Fruit fly (Drosophila melanogaster) whole organism, embryonic: Measurements from ENCODE around the gene Klp67A.
A peak's percentile ranks its signal among the peaks of the same experiment; 100 is the strongest.

Source experiments
- Awh ChIP-seq: fragments of 200-800 bp; sonication (Bioruptor generic); IDR thresholded peaks from 2 replicates; pipeline ENCODE4, ENCODE4 v1.3.6; 2022; ENCODE audit warnings: missing biosample characterization, missing genetic modification characterization
- Bgb ChIP-seq: fragments of 200-800 bp; sonication (Bioruptor generic); IDR thresholded peaks from 2 replicates; pipeline ENCODE4 v1.3.6; 2022; ENCODE audit warnings: missing biosample characterization, missing genetic modification characterization; ENCODE audit not compliant: partially characterized antibody
- CG10147 ChIP-seq: fragments of 200-800 bp; sonication (Bioruptor generic); optimal IDR thresholded peaks from 2 replicates; lab custom pipeline; 2019; ENCODE audit warnings: missing biosample characterization, mild to moderate bottlenecking, missing genetic modification characterization, moderate library complexity
- CG12104 ChIP-seq: fragments of 200-800 bp; sonication (Bioruptor generic); optimal IDR thresholded peaks from 3 replicates; lab custom pipeline; 2016; ENCODE audit warnings: missing biosample characterization, missing genetic modification characterization
- CG12391 ChIP-seq: fragments of 200-800 bp; sonication (Bioruptor generic); optimal IDR thresholded peaks from 3 replicates; lab custom pipeline; 2018; ENCODE audit warnings: missing biosample characterization, mild to moderate bottlenecking, missing genetic modification characterization, moderate library complexity
- CG12942 ChIP-seq: fragments of 200-800 bp; sonication (Bioruptor generic); optimal IDR thresholded peaks from 3 replicates; lab custom pipeline; 2016; ENCODE audit warnings: missing biosample characterization, missing genetic modification characterization
- CG15269 ChIP-seq: fragments of 200-800 bp; sonication (Bioruptor generic); optimal IDR thresholded peaks from 2 replicates; lab custom pipeline; 2018; ENCODE audit warnings: missing biosample characterization, mild to moderate bottlenecking, missing genetic modification characterization, moderate library complexity
- CG16815 ChIP-seq: fragments of 200-800 bp; sonication (Bioruptor generic); optimal IDR thresholded peaks from 3 replicates; lab custom pipeline; 2017; ENCODE audit warnings: missing biosample characterization, mild to moderate bottlenecking, missing genetic modification characterization
- CG16863 ChIP-seq: fragments of 200-800 bp; sonication (Bioruptor generic); optimal IDR thresholded peaks from 3 replicates; lab custom pipeline; 2016; ENCODE audit warnings: missing biosample characterization, missing genetic modification characterization
- CG17802 ChIP-seq: fragments of 200-800 bp; sonication (Bioruptor generic); optimal IDR thresholded peaks from 2 replicates; lab custom pipeline; 2018; ENCODE audit warnings: missing biosample characterization, mild to moderate bottlenecking, missing genetic modification characterization, moderate library complexity
- CG18262 ChIP-seq: fragments of 200-800 bp; optimal IDR thresholded peaks from 3 replicates; lab custom pipeline; 2019; ENCODE audit warnings: missing biosample characterization, mild to moderate bottlenecking, missing genetic modification characterization, moderate library complexity
- CG18599 ChIP-seq: fragments of 200-800 bp; sonication (Bioruptor generic); optimal IDR thresholded peaks from 3 replicates; lab custom pipeline; 2017; ENCODE audit warnings: missing biosample characterization, missing genetic modification characterization, mild to moderate bottlenecking, moderate library complexity, missing genetic modification reagents
- CG2116 ChIP-seq: fragments of 200-800 bp; sonication (Bioruptor generic); optimal IDR thresholded peaks from 3 replicates; lab custom pipeline; 2018; ENCODE audit warnings: missing biosample characterization, mild to moderate bottlenecking, missing genetic modification characterization
- CG30403 ChIP-seq: fragments of 200-800 bp; sonication (Bioruptor generic); optimal IDR thresholded peaks from 3 replicates; lab custom pipeline; 2016; ENCODE audit warnings: missing biosample characterization, missing genetic modification characterization
- CG32772 ChIP-seq: fragments of 200-800 bp; sonication (Bioruptor generic); IDR thresholded peaks from 2 replicates; pipeline ENCODE4 v1.3.6; 2022; ENCODE audit warnings: missing biosample characterization, missing genetic modification characterization
- CG34376 ChIP-seq: fragments of 200-800 bp; sonication (Bioruptor generic); optimal IDR thresholded peaks from 2 replicates; lab custom pipeline; 2018; ENCODE audit warnings: missing biosample characterization, mild to moderate bottlenecking, missing genetic modification characterization
- CG4854 ChIP-seq: fragments of 200-800 bp; sonication (Bioruptor generic); optimal IDR thresholded peaks from 2 replicates; lab custom pipeline; 2016; ENCODE audit warnings: missing biosample characterization, missing genetic modification characterization, inconsistent platforms
- CG7556 ChIP-seq: fragments of 200-800 bp; sonication (Bioruptor generic); optimal IDR thresholded peaks from 2 replicates; lab custom pipeline; 2017; ENCODE audit warnings: missing biosample characterization, mild to moderate bottlenecking, missing genetic modification characterization
- CG7786 ChIP-seq: fragments of 200-800 bp; sonication (Bioruptor generic); optimal IDR thresholded peaks from 2 replicates; lab custom pipeline; 2016; ENCODE audit warnings: missing biosample characterization, missing genetic modification characterization
- CG7839 ChIP-seq: fragments of 200-800 bp; sonication (Bioruptor generic); optimal IDR thresholded peaks from 3 replicates; lab custom pipeline; 2018; ENCODE audit warnings: missing biosample characterization, mild to moderate bottlenecking, missing genetic modification characterization, moderate library complexity
- CG7987 ChIP-seq: fragments of 200-800 bp; sonication (Bioruptor generic); optimal IDR thresholded peaks from 2 replicates; lab custom pipeline; 2018; ENCODE audit warnings: missing biosample characterization, mild to moderate bottlenecking, missing genetic modification characterization, moderate library complexity
- CG8359 ChIP-seq: fragments of 200-800 bp; sonication (Bioruptor generic); optimal IDR thresholded peaks from 2 replicates; lab custom pipeline; 2017; ENCODE audit warnings: missing biosample characterization, mild to moderate bottlenecking, missing genetic modification characterization, borderline replicate concordance
- CG8765 ChIP-seq: fragments of 200-800 bp; sonication (Bioruptor generic); IDR thresholded peaks from 2 replicates; pipeline ENCODE4 v1.3.6; 2022; ENCODE audit warnings: missing biosample characterization, missing genetic modification characterization
- CG9876 ChIP-seq: fragments of 200-800 bp; sonication (Bioruptor generic); optimal IDR thresholded peaks from 2 replicates; lab custom pipeline; 2016; ENCODE audit warnings: missing biosample characterization, missing genetic modification characterization
- Dbx ChIP-seq: fragments of 200-800 bp; sonication (Bioruptor generic); IDR thresholded peaks from 3 replicates; pipeline ENCODE4 v1.3.6; 2022; ENCODE audit warnings: missing biosample characterization, missing genetic modification characterization
- Doc2 ChIP-seq: fragments of 200-800 bp; sonication (Bioruptor generic); IDR thresholded peaks from 2 replicates; pipeline ENCODE4 v1.3.6; 2022; ENCODE audit warnings: missing biosample characterization, missing genetic modification characterization
- Ets65A ChIP-seq: fragments of 200-800 bp; sonication (Bioruptor generic); peaks from one replicate; lab custom pipeline; 2016; ENCODE audit warnings: missing biosample characterization, missing genetic modification characterization
- HLH4C ChIP-seq: fragments of 200-800 bp; sonication (Bioruptor generic); IDR thresholded peaks from 3 replicates; pipeline ENCODE4 v1.3.6; 2022; ENCODE audit warnings: missing biosample characterization, missing genetic modification characterization; ENCODE audit not compliant: partially characterized antibody
- Hey ChIP-seq: fragments of 200-800 bp; sonication (Bioruptor generic); optimal IDR thresholded peaks from 3 replicates; lab custom pipeline; 2018; ENCODE audit warnings: missing biosample characterization, mild to moderate bottlenecking, missing genetic modification characterization
- Nf-YB ChIP-seq: fragments of 200-800 bp; sonication (Bioruptor generic); optimal IDR thresholded peaks from 3 replicates; lab custom pipeline; 2019; ENCODE audit warnings: missing biosample characterization, mild to moderate bottlenecking, missing genetic modification characterization, moderate library complexity
- Optix ChIP-seq: fragments of 200-800 bp; sonication (Bioruptor generic); IDR thresholded peaks from 3 replicates; pipeline ENCODE4 v1.3.6; 2022; ENCODE audit warnings: missing biosample characterization, missing genetic modification characterization
- caup ChIP-seq: fragments of 200-800 bp; sonication (Bioruptor generic); optimal IDR thresholded peaks from 3 replicates; lab custom pipeline; 2017; ENCODE audit warnings: missing biosample characterization, mild to moderate bottlenecking, missing genetic modification characterization, moderate library complexity; ENCODE audit not compliant: severe bottlenecking
- chif ChIP-seq, 2 experiments: fragments of 200-800 bp; sonication (Bioruptor generic); optimal IDR thresholded peaks; 3 replicates each; lab custom pipeline; 2016; ENCODE audit warnings: missing biosample characterization in 2 of 2, missing genetic modification characterization in 2 of 2
- dpn ChIP-seq, 2 experiments: fragments of 200-800 bp; sonication (Bioruptor generic); optimal IDR thresholded peaks; 3 replicates each; lab custom pipeline; 2016; ENCODE audit warnings: missing biosample characterization in 2 of 2, missing genetic modification characterization in 2 of 2
- ems ChIP-seq: fragments of 200-800 bp; sonication (Bioruptor generic); optimal IDR thresholded peaks from 3 replicates; lab custom pipeline; 2016; ENCODE audit warnings: missing biosample characterization, missing genetic modification characterization
- eve ChIP-seq, 2 experiments: fragments of >200 bp; optimal IDR thresholded peaks; 2 replicates each; lab custom pipeline; 2017; ENCODE audit warnings: missing biosample characterization in 2 of 2, missing genetic modification characterization in 2 of 2
- ftz-f1 ChIP-seq: fragments of 200-800 bp; sonication (Bioruptor generic); optimal IDR thresholded peaks from 2 replicates; lab custom pipeline; 2016; ENCODE audit warnings: missing biosample characterization, missing genetic modification characterization
- gem ChIP-seq: fragments of 200-800 bp; sonication (Bioruptor generic); optimal IDR thresholded peaks from 2 replicates; lab custom pipeline; 2019; ENCODE audit warnings: missing biosample characterization, mild to moderate bottlenecking, missing genetic modification characterization, moderate library complexity
- ham ChIP-seq: fragments of 200-800 bp; sonication (Bioruptor generic); IDR thresholded peaks from 2 replicates; pipeline ENCODE4 v1.3.6; 2022; ENCODE audit warnings: missing biosample characterization, missing genetic modification characterization
- hkb ChIP-seq, 2 experiments: fragments of 200-800 bp in 1 of 2; fragments of >200 bp in 1 of 2; sonication (Bioruptor generic) in 1 of 2; IDR thresholded peaks in 1 of 2; optimal IDR thresholded peaks in 1 of 2; 2 replicates each; pipeline versions ENCODE4 v1.3.6 to Lab custom; 2017 to 2022; ENCODE audit warnings: missing biosample characterization in 1 of 2, missing genetic modification characterization in 1 of 2
- kah ChIP-seq: fragments of 200-800 bp; sonication (Bioruptor generic); optimal IDR thresholded peaks from 2 replicates; lab custom pipeline; 2018; ENCODE audit warnings: missing biosample characterization, mild to moderate bottlenecking, missing genetic modification characterization
- lov ChIP-seq, 2 experiments: fragments of 200-800 bp in 1 of 2; fragments of >200 bp in 1 of 2; sonication (Bioruptor generic) in 1 of 2; IDR thresholded peaks in 1 of 2; optimal IDR thresholded peaks in 1 of 2; 2 replicates in 1 of 2; 3 replicates in 1 of 2; pipeline versions ENCODE4 v1.3.6 to Lab custom; 2017 to 2022; ENCODE audit warnings: missing biosample characterization in 1 of 2, missing genetic modification characterization in 1 of 2
- pan ChIP-seq, 4 experiments: fragments of >200 bp in 3 of 4; fragments of 200-800 bp in 1 of 4; sonication (Bioruptor generic) in 1 of 4; optimal IDR thresholded peaks in 3 of 4; IDR thresholded peaks in 1 of 4; 2 replicates each; pipeline versions ENCODE4 v1.3.6 to Lab custom; 2017 to 2022; ENCODE audit warnings: missing biosample characterization in 2 of 4, missing genetic modification characterization in 2 of 4, mixed read lengths in 1 of 4
- phol ChIP-seq: fragments of 200-800 bp; sonication (Bioruptor generic); optimal IDR thresholded peaks from 3 replicates; lab custom pipeline; 2018; ENCODE audit warnings: missing biosample characterization, mild to moderate bottlenecking, missing genetic modification characterization, moderate library complexity
- salm ChIP-seq: fragments of 200-800 bp; sonication (Bioruptor generic); optimal IDR thresholded peaks from 2 replicates; lab custom pipeline; 2018; ENCODE audit warnings: missing biosample characterization, mild to moderate bottlenecking, missing genetic modification characterization
- sens-2 ChIP-seq: fragments of 200-800 bp; sonication (Bioruptor generic); IDR thresholded peaks from 2 replicates; pipeline ENCODE4 v1.3.6; 2022; ENCODE audit warnings: missing biosample characterization, missing genetic modification characterization
- slp2 ChIP-seq: fragments of 200-800 bp; sonication (Bioruptor generic); optimal IDR thresholded peaks from 2 replicates; lab custom pipeline; 2016; ENCODE audit warnings: missing biosample characterization, missing genetic modification characterization
- unpg ChIP-seq: fragments of 200-800 bp; sonication (Bioruptor generic); optimal IDR thresholded peaks from 3 replicates; lab custom pipeline; 2018; ENCODE audit warnings: missing biosample characterization, mild to moderate bottlenecking, missing genetic modification characterization, moderate library complexity
- wdn ChIP-seq: fragments of 200-800 bp; sonication (Bioruptor generic); IDR thresholded peaks from 2 replicates; pipeline ENCODE4 v1.3.6; 2022; ENCODE audit warnings: missing biosample characterization, missing genetic modification characterization

The Klp67A gene

DNA sequence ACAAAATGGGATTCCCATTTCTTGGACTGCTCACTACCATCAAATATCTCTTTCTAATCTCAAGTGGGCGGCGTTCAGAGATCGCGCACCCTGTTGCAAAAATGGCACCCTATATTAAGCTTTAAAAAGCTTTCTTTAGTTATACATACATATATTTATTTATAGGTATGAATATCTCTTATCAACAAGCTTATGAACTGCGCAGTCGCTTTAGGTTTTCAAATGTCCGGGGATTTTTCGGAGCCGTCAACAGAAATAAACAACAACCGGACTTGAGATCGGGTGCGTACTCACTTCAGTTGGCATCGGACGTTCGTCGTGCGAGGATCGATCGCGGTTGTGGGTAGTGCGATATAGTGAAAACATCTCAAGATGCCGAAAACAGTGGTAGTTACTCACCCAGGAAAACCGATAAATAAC lies 17.5 kb downstream of the Klp67A start, which contains the start of gene PGRP-LF (continued):
- TF ChIP-seq pan (optimal IDR thresholded peaks at IDR 0.05; lab: Kevin White, UChicago) = no peak
- peak in 1 of 2 experiments; percentile 5 for TF ChIP-seq pan (GFP tag; optimal IDR thresholded peaks at IDR 0.05 in 1 of 2, IDR thresholded peaks at IDR 0.05 in 1 of 2)
- TF ChIP-seq CG12104 = no peak
- no peak for TF ChIP-seq phol (tag; lab: Kevin White, UChicago)
- peak; percentile 21 for TF ChIP-seq unpg
- TF ChIP-seq CG7839 (tag; lab: Kevin White, UChicago) = peak; percentile 42
- TF ChIP-seq CG2116 (GFP tag; lab: Kevin White, UChicago) = no peak
- TF ChIP-seq CG30403 (GFP tag; lab: Kevin White, UChicago) = no peak
- no peak for TF ChIP-seq eve (GFP tag; optimal IDR thresholded peaks at IDR 0.05; lab: Kevin White, UChicago)
- no peak for TF ChIP-seq CG32772 (GFP tag; lab: Robert Waterston, UW)
- no peak for TF ChIP-seq CG7556 (GFP tag; lab: Kevin White, UChicago)
- TF ChIP-seq ham = no peak
- peak; percentile 41; the same call in 1 of the 3 replicates for TF ChIP-seq Dbx (GFP tag; lab: Robert Waterston, UW)
- TF ChIP-seq caup (GFP tag; lab: Kevin White, UChicago) = peak; percentile 24
- TF ChIP-seq CG7786 (GFP tag; lab: Kevin White, UChicago) = no peak
- peak; percentile 83 for TF ChIP-seq CG34376 (GFP tag; lab: Kevin White, UChicago)
- no peak for TF ChIP-seq CG16863 (GFP tag; lab: Kevin White, UChicago)
- TF ChIP-seq Optix (GFP tag; lab: Robert Waterston, UW) = no peak
- TF ChIP-seq Doc2 (GFP tag; lab: Robert Waterston, UW) = no peak
- no peak for TF ChIP-seq slp2
- TF ChIP-seq hkb (optimal IDR thresholded peaks at IDR 0.05; lab: Kevin White, UChicago) = no peak
- TF ChIP-seq hkb (GFP tag; IDR thresholded peaks at IDR 0.05; lab: Robert Waterston, UW) = 0 out of 2 replicates have a peak, but pooled peaks have one; percentile 29
- no peak for TF ChIP-seq Ets65A (GFP tag; lab: Kevin White, UChicago)
- no peak for TF ChIP-seq chif (GFP tag; optimal IDR thresholded peaks at IDR 0.05; lab: Kevin White, UChicago)
- TF ChIP-seq CG7987 (GFP tag; lab: Kevin White, UChicago) = no peak
- TF ChIP-seq Nf-YB (GFP tag; lab: Kevin White, UChicago) = peak; percentile 58
- no peak for TF ChIP-seq CG12391 (tag; lab: Kevin White, UChicago)
- no peak for TF ChIP-seq sens-2 (GFP tag; lab: Robert Waterston, UW)
- no peak for TF ChIP-seq CG9876 (GFP tag; lab: Kevin White, UChicago)
- no peak for TF ChIP-seq CG8765 (GFP tag; lab: Robert Waterston, UW)
- peak; percentile 33 for TF ChIP-seq CG18599 (GFP tag; lab: Kevin White, UChicago)
- no peak for TF ChIP-seq CG18262
- peak; percentile 2 for TF ChIP-seq CG10147 (GFP tag; lab: Kevin White, UChicago)
- TF ChIP-seq CG4854 (GFP tag; lab: Kevin White, UChicago) = no peak
- TF ChIP-seq wdn = no peak
- no peak for TF ChIP-seq lov (optimal IDR thresholded peaks at IDR 0.05; lab: Kevin White, UChicago)
- no peak for TF ChIP-seq lov (GFP tag; IDR thresholded peaks at IDR 0.05; lab: Robert Waterston, UW)
- TF ChIP-seq gem (tag; lab: Kevin White, UChicago) = no peak
- TF ChIP-seq ems (GFP tag; lab: Kevin White, UChicago) = no peak
- TF ChIP-seq Bgb (GFP tag; lab: Robert Waterston, UW) = peak; percentile 25; the same call in 1 of the 2 replicates
- no peak for TF ChIP-seq salm (tag; lab: Kevin White, UChicago)
- TF ChIP-seq HLH4C (GFP tag; lab: Robert Waterston, UW) = no peak
- TF ChIP-seq Awh (GFP tag; lab: Robert Waterston, UW) = no peak
- TF ChIP-seq Hey (tag; lab: Kevin White, UChicago) = no peak
- peak; percentile 49 for TF ChIP-seq ftz-f1 (GFP tag; lab: Kevin White, UChicago)
- TF ChIP-seq dpn (GFP tag; optimal IDR thresholded peaks at IDR 0.05; lab: Kevin White, UChicago) = peak in 1 of 2 experiments; percentile 2
- TF ChIP-seq CG15269 (tag; lab: Kevin White, UChicago) = peak; percentile 36
- TF ChIP-seq CG8359 (GFP tag; lab: Kevin White, UChicago) = no peak
- no peak for TF ChIP-seq CG12942 (GFP tag; lab: Kevin White, UChicago)
- no peak for TF ChIP-seq kah
- TF ChIP-seq CG16815 (GFP tag; lab: Kevin White, UChicago) = no peak
- no peak for TF ChIP-seq CG17802 (tag; lab: Kevin White, UChicago)
